Fruit fly (Drosophila melanogaster): ENCODE data around the gene Dph2.
A peak's percentile ranks its signal among the peaks of the same experiment; 100 is the strongest.

The Dph2 gene

dm6 chr3R:14898280-14898756 is 4.6 kb upstream of the Dph2 start, which contains the start of the genes Nup93-2 and CG3817 (continued):
- peak; percentile 68 for TF ChIP-seq CG10654 (GFP tag; optimal IDR thresholded peaks at IDR 0.05)
- no peak for TF ChIP-seq tll (GFP tag; optimal IDR thresholded peaks at IDR 0.05)
- TF ChIP-seq gfzf (GFP tag; optimal IDR thresholded peaks at IDR 0.05), result peak; percentile 46
- no peak for TF ChIP-seq BtbVII (GFP tag; optimal IDR thresholded peaks at IDR 0.05)
- TF ChIP-seq zen2 (GFP tag; IDR thresholded peaks at IDR 0.05; ENCODE audit: partially characterized antibody), result no peak
- peak; percentile 28 for TF ChIP-seq Fer3 (tag; optimal IDR thresholded peaks at IDR 0.05)
- no peak for TF ChIP-seq ftz-f1 (GFP tag; optimal IDR thresholded peaks at IDR 0.05)
- TF ChIP-seq CG13775 (GFP tag; optimal IDR thresholded peaks at IDR 0.05), result peak; percentile 15
- peak; percentile 8 for TF ChIP-seq gro (GFP tag; optimal IDR thresholded peaks at IDR 0.05)
- TF ChIP-seq sug (tag; optimal IDR thresholded peaks at IDR 0.05), result peak; percentile 84
- TF ChIP-seq Doc3 (GFP tag; IDR thresholded peaks at IDR 0.05; ENCODE audit: partially characterized antibody), result peak; percentile 56; the same call in 2 of the 3 replicates
- peak; percentile 86 for TF ChIP-seq klu (GFP tag; IDR thresholded peaks at IDR 0.05)
- TF ChIP-seq pho (GFP tag; optimal IDR thresholded peaks at IDR 0.05), result no peak
- no peak for TF ChIP-seq mirr (GFP tag; optimal IDR thresholded peaks at IDR 0.05)
- no peak for TF ChIP-seq CG7745 (tag; optimal IDR thresholded peaks at IDR 0.05)
- TF ChIP-seq CG32772 (GFP tag; IDR thresholded peaks at IDR 0.05), result peak; percentile 74
- no peak for TF ChIP-seq Poxn (GFP tag; IDR thresholded peaks at IDR 0.05)
- no peak for TF ChIP-seq NC2β (GFP tag; optimal IDR thresholded peaks at IDR 0.05)
- no peak for TF ChIP-seq gcm2 (GFP tag; optimal IDR thresholded peaks at IDR 0.05)
- peak; percentile 77 for TF ChIP-seq CG18262 (tag; optimal IDR thresholded peaks at IDR 0.05)
- TF ChIP-seq CG9817 (tag; optimal IDR thresholded peaks at IDR 0.05), result peak; percentile 89
- peak; percentile 49 for TF ChIP-seq CG9609 (GFP tag; optimal IDR thresholded peaks at IDR 0.05)
- TF ChIP-seq CG17328 (GFP tag; IDR thresholded peaks at IDR 0.05), result no peak
- TF ChIP-seq CG7372 (GFP tag; IDR thresholded peaks at IDR 0.05), result peak; percentile 56
- TF ChIP-seq Taf1 (GFP tag; IDR thresholded peaks at IDR 0.05), result peak; percentile 52; the same call in 1 of the 2 replicates
- TF ChIP-seq CG17568 (GFP tag; optimal IDR thresholded peaks at IDR 0.05), result no peak
- TF ChIP-seq CG10321 (GFP tag; IDR thresholded peaks at IDR 0.05), result no peak
- TF ChIP-seq row (GFP tag; IDR thresholded peaks at IDR 0.05), result peak; percentile 86
- TF ChIP-seq crol (GFP tag; IDR thresholded peaks at IDR 0.05), result no peak
- no peak for TF ChIP-seq Lpt (GFP tag; optimal IDR thresholded peaks at IDR 0.05)
- peak; percentile 70 for TF ChIP-seq kay (GFP tag; optimal IDR thresholded peaks at IDR 0.05)
- peak; percentile 58 for TF ChIP-seq CG6813 (GFP tag; optimal IDR thresholded peaks at IDR 0.05)
- no peak for TF ChIP-seq HmgZ (tag; optimal IDR thresholded peaks at IDR 0.05)
- TF ChIP-seq CG10147 (GFP tag; optimal IDR thresholded peaks at IDR 0.05), result no peak
- peak; percentile 31 for TF ChIP-seq crc (GFP tag; optimal IDR thresholded peaks at IDR 0.05)
- TF ChIP-seq run (tag; optimal IDR thresholded peaks at IDR 0.05), result no peak
- peak; percentile 70 for TF ChIP-seq CG14860 (GFP tag; IDR thresholded peaks at IDR 0.05; ENCODE audit: partially characterized antibody)
- TF ChIP-seq chinmo (GFP tag; IDR thresholded peaks at IDR 0.05; ENCODE audit: partially characterized antibody), result no peak
- TF ChIP-seq CG15479 (GFP tag; optimal IDR thresholded peaks at IDR 0.05), result no peak
- TF ChIP-seq Hr78 (GFP tag; optimal IDR thresholded peaks at IDR 0.05), result no peak
- TF ChIP-seq nerfin-2 (GFP tag; IDR thresholded peaks at IDR 0.05; ENCODE audit: partially characterized antibody), result 0 out of 2 replicates have a peak, but pooled peaks have one; percentile 48
- no peak for TF ChIP-seq Max (GFP tag; optimal IDR thresholded peaks at IDR 0.05)
- no peak for TF ChIP-seq Dfd (GFP tag; optimal IDR thresholded peaks at IDR 0.05)
- TF ChIP-seq kni (GFP tag; optimal IDR thresholded peaks at IDR 0.05), result no peak
- TF ChIP-seq fru (optimal IDR thresholded peaks at IDR 0.05), result no peak
- TF ChIP-seq bsh (GFP tag; optimal IDR thresholded peaks at IDR 0.05), result peak in 1 of 2 experiments; percentile 43
- TF ChIP-seq vfl (GFP tag; optimal IDR thresholded peaks at IDR 0.05), result peak; percentile 44

Data from whole organism, embryonic.